Worm (Caenorhabditis elegans) whole organism, L4/young adult: ENCODE measurements around the gene F54D5.4.

ENCODE experiments used
- W03F9.2 ChIP-seq: fragments of 150-350 bp; optimal IDR thresholded peaks from 2 replicates; lab custom pipeline; 2014; ENCODE audit warnings: missing biosample characterization, missing genetic modification characterization
- dao-5 ChIP-seq: sonication (generic microtip); optimal IDR thresholded peaks from 2 replicates; lab custom pipeline; 2016; ENCODE audit warnings: missing genotype, missing genetic modification characterization, moderate library complexity, missing compliant biosample characterization
- him-1 ChIP-seq: sonication (generic microtip); optimal IDR thresholded peaks from 2 replicates; lab custom pipeline; 2016; ENCODE audit warnings: missing genotype, missing genetic modification reagents, missing genetic modification characterization, missing compliant biosample characterization

Gene F54D5.4

DNA sequence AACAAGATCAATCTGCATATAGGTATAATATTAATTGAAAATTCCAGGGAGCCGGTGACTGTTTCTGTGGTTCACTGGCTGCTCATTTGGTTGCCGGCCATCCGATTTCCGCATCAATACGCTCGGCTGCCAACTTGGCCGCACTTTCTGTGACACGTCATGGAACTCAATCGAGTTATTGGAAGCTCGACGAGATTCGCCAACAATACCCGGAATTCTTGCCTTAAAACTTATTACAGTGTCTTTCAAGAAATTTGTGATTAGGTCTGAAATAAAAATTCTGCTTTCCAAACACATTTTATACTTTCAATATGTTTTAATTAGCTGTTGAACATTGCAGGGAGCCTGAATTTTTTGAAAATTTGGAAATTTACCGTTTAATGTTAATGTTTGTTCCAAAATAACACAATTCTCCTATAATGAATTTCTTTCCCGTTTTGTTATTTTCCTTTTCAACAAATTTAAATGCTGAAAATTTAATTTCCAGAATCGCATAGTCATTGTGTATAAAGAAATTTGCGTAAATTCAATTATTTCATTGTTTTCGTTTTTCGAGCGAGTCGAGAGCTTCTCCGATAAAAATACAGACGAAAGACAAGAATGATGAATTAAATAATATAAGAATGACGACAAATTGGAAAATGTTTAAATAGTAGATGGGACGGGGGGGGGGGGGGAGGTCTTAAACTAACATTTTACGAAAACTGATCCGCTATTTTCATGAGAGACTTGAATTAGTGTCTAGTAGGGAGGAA, 44.7 kb downstream of the F54D5.4 start:
- no peak for TF ChIP-seq W03F9.2
- no peak for TF ChIP-seq dao-5 (tag; lab: Kevin White, UChicago)
- no peak for TF ChIP-seq him-1

DNA sequence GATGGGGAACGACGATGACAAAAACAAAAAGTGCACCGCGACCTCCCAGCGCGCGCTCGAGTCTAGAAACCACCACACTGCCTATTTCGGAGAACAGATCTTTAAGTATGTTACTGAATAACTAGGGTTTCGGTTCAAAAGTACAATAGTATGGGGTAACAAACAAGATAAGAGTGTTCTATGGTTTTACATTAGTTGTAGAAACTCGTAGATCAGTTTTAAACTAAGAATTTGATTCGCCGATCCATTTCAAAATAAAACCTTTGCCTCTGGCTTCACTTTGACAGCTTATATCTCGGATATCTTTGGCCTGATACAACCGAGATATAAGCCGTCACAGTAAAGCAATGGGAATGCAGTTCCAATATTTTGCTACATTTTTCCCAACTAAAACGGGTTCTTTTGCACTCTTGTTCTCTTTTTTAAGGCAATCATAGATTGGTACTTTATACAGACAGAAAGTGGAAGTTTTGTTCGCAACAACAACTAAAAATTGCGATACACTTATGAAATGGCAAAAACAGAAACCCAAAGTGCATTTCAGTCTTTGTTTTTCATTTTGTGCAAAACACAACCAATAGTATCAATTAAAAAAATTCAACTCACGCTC, 46.8 kb downstream of the F54D5.4 start:
- TF ChIP-seq W03F9.2 (no peak), dao-5 (tag; lab: Kevin White, UChicago) (no peak), him-1 (no peak)

DNA sequence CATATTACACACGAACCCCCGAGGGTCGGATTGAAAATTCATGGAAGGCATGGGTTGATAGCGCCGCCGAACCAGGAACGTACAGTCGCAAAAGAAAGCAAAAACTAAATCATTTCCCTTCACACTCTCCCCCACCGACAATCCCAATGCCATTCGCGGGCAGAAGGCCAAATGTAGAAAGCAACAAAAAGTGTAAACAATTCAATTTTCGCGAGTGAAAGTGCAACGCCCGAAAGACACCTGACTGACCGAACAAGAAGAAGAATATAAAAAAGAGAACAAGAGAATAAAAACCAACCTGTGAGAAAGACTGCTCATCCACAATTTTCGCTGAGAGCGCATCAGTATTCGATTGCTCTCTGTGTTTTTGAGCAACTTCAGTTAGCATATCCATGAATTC, 48.1 kb downstream of the F54D5.4 start:
- no peak for TF ChIP-seq dao-5 (tag; lab: Kevin White, UChicago)
- TF ChIP-seq him-1: no peak
- TF ChIP-seq W03F9.2: no peak

DNA sequence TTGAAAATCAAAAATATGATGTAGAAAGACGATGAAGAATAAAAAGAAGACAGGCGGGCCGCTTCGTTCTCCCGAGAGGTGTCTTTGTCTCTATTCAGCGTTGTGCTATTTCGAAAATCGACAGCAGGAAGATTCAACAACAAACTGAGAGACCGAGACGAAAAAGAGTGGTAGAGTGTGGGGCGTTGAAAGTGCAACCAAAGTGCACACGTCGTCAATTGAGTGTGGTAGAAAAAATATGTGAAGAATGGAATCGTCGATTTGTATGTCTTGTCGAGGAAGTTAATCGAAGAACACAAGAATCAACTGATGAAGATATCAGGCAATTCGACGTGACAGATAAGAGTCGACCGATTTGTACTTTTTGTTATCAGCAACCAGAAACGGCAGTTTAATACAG, 49.6 kb downstream of the F54D5.4 start:
- TF ChIP-seq him-1 (no peak), W03F9.2 (no peak), dao-5 (tag; lab: Kevin White, UChicago) (no peak)

DNA sequence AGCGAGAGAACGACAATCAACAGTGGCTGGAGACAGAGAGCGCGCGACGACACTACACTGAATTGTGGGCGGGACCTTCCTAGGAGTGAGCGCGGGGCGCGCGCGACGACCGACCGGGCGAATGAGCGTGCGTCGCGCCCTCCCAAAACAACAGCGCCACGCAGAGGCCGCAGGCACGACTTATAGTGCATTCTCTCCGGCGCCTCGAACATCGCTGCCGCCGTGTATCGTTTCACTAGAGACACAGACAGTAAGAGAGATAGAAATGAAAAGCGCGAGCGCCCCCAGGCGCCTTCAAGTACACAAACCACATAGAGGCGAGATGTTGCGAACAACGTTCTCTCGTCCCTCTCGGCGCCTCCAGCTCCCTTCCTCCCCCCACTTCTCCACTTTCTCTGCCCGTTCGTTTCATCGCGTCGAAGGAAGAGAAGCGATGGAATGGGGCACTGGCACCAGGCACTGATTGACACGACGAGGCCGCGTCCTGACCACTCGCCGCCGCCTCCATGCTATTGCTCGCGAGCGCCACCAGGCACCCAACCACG, 50.3 kb downstream of the F54D5.4 start:
- peak; percentile 53 for TF ChIP-seq dao-5 (tag; lab: Kevin White, UChicago)
- TF ChIP-seq him-1: peak; percentile 71
- TF ChIP-seq W03F9.2: peak; percentile 42
